Worm (Caenorhabditis elegans) whole organism, L1 larva: ENCODE measurements around the gene nuaf-3.
A peak's percentile ranks its signal among the peaks of the same experiment; 100 is the strongest.

Experiments used
- C04F5.9 ChIP-seq: sonication (generic microtip); optimal IDR thresholded peaks from 2 replicates; lab custom pipeline; 2016; ENCODE audit warnings: missing genetic modification characterization, missing compliant biosample characterization
- C16A3.4 ChIP-seq: fragments of 150-350 bp; optimal IDR thresholded peaks from 2 replicates; lab custom pipeline; 2014; ENCODE audit warnings: missing biosample characterization, missing genetic modification characterization
- F16B12.6 ChIP-seq: fragments of 150-350 bp; optimal IDR thresholded peaks from 2 replicates; lab custom pipeline; 2014; ENCODE audit warnings: missing biosample characterization, missing genetic modification characterization
- Y116A8C.19 ChIP-seq: sonication (generic microtip); optimal IDR thresholded peaks from 2 replicates; lab custom pipeline; 2016; ENCODE audit warnings: missing compliant biosample characterization, missing genetic modification characterization, borderline replicate concordance
- aha-1 ChIP-seq: fragments of 150-350 bp; optimal IDR thresholded peaks from 2 replicates; lab custom pipeline; 2014; ENCODE audit warnings: missing biosample characterization, missing genetic modification characterization
- aly-2 ChIP-seq: fragments of 150-350 bp; optimal IDR thresholded peaks from 2 replicates; lab custom pipeline; 2014; ENCODE audit warnings: missing biosample characterization, missing genetic modification characterization
- ama-1 ChIP-seq: fragments of 150-350 bp; optimal IDR thresholded peaks from 2 replicates; lab custom pipeline; 2014
- ceh-8 ChIP-seq: fragments of 200-800 bp; sonication (Bioruptor generic); optimal IDR thresholded peaks from 2 replicates; lab custom pipeline; 2018; ENCODE audit warnings: mild to moderate bottlenecking, missing genetic modification characterization, moderate library complexity, missing compliant biosample characterization
- ceh-82 ChIP-seq, 3 experiments: fragments of 150-350 bp in 1 of 3; sonication (generic microtip) in 2 of 3; optimal IDR thresholded peaks; 2 replicates each; lab custom pipeline; 2014 to 2017; ENCODE audit warnings: missing biosample characterization in 3 of 3, missing genetic modification characterization in 3 of 3
- ces-1 ChIP-seq: fragments of 150-350 bp; optimal IDR thresholded peaks from 2 replicates; lab custom pipeline; 2014; ENCODE audit warnings: missing biosample characterization, missing genetic modification reagents, missing genetic modification characterization
- dsc-1 ChIP-seq: sonication (generic microtip); optimal IDR thresholded peaks from 2 replicates; lab custom pipeline; 2016; ENCODE audit warnings: mild to moderate bottlenecking, missing genetic modification characterization, missing compliant biosample characterization
- efl-1 ChIP-seq, 4 experiments: fragments of 150-350 bp; optimal IDR thresholded peaks in 3 of 4; peaks in 1 of 4; 1 replicate in 1 of 4; 2 replicates in 3 of 4; lab custom pipeline; 2014; ENCODE audit warnings: missing biosample characterization in 2 of 4, missing genetic modification characterization in 2 of 4, missing genetic modification reagents in 2 of 4
- egl-13 ChIP-seq: sonication (generic microtip); optimal IDR thresholded peaks from 2 replicates; lab custom pipeline; 2016; ENCODE audit warnings: missing genotype, missing genetic modification reagents, missing genetic modification characterization, missing compliant biosample characterization
- elt-2 ChIP-seq: sonication (generic microtip); optimal IDR thresholded peaks from 2 replicates; lab custom pipeline; 2016; ENCODE audit warnings: missing genetic modification characterization, mild to moderate bottlenecking, inconsistent platforms, missing compliant biosample characterization, missing genetic modification reagents
- elt-3 ChIP-seq, 6 experiments: fragments of 150-350 bp in 1 of 6; sonication (generic microtip); optimal IDR thresholded peaks; 2 replicates each; lab custom pipeline; 2017 to 2018; ENCODE audit warnings: missing biosample characterization in 6 of 6, missing genetic modification characterization in 6 of 6, inconsistent platforms in 1 of 6
- ets-5 ChIP-seq: fragments of 200-800 bp; sonication (Bioruptor generic); IDR thresholded peaks from 2 replicates; pipeline ENCODE4 v1.3.6; 2022; ENCODE audit warnings: missing genetic modification characterization, missing compliant biosample characterization
- fkh-10 ChIP-seq: sonication (generic microtip); optimal IDR thresholded peaks from 2 replicates; lab custom pipeline; 2017; ENCODE audit warnings: missing biosample characterization, missing genetic modification reagents, missing genetic modification characterization
- fkh-4 ChIP-seq: sonication (generic microtip); optimal IDR thresholded peaks from 2 replicates; lab custom pipeline; 2016; ENCODE audit warnings: missing compliant biosample characterization, missing genetic modification characterization, borderline replicate concordance
- fkh-8 ChIP-seq: sonication (generic microtip); optimal IDR thresholded peaks from 2 replicates; lab custom pipeline; 2016; ENCODE audit warnings: mild to moderate bottlenecking, missing genetic modification characterization, missing compliant biosample characterization
- grh-1 ChIP-seq: fragments of 200-800 bp; sonication (Bioruptor generic); IDR thresholded peaks from 2 replicates; pipeline ENCODE4 v1.3.6; 2022; ENCODE audit warnings: missing genetic modification reagents, missing genetic modification characterization, missing compliant biosample characterization
- hpl-2 ChIP-seq: fragments of 150-350 bp; optimal IDR thresholded peaks from 2 replicates; lab custom pipeline; 2014; ENCODE audit warnings: missing biosample characterization, missing genetic modification reagents, missing genetic modification characterization
- isw-1 ChIP-seq: fragments of 200-800 bp; sonication (Bioruptor generic); IDR thresholded peaks from 2 replicates; pipeline ENCODE4 v1.3.6; 2022; ENCODE audit warnings: missing genetic modification characterization, missing compliant biosample characterization
- jun-1 ChIP-seq: fragments of 150-350 bp; optimal IDR thresholded peaks from 2 replicates; lab custom pipeline; 2014; ENCODE audit warnings: missing biosample characterization, missing genetic modification reagents, missing genetic modification characterization
- lin-15B ChIP-seq: fragments of 150-350 bp; sonication (generic microtip); optimal IDR thresholded peaks from 3 replicates; lab custom pipeline; 2014; ENCODE audit warnings: missing biosample characterization, missing genetic modification characterization
- lin-39 ChIP-seq: fragments of 150-350 bp; optimal IDR thresholded peaks from 2 replicates; lab custom pipeline; 2014; ENCODE audit warnings: missing biosample characterization, missing genetic modification reagents, missing genetic modification characterization
- lsy-2 ChIP-seq, 2 experiments: fragments of 150-350 bp; optimal IDR thresholded peaks; 2 replicates each; lab custom pipeline; 2014; ENCODE audit warnings: missing biosample characterization in 2 of 2, missing genetic modification characterization in 2 of 2
- mab-9 ChIP-seq: fragments of 200-800 bp; sonication (Bioruptor generic); IDR thresholded peaks from 2 replicates; pipeline ENCODE4 v1.3.6; 2022; ENCODE audit warnings: missing genetic modification reagents, missing genetic modification characterization, missing compliant biosample characterization
- mdl-1 ChIP-seq, 2 experiments: fragments of 150-350 bp; optimal IDR thresholded peaks; 2 replicates each; lab custom pipeline; 2014 to 2017; ENCODE audit warnings: missing biosample characterization in 2 of 2, missing genetic modification characterization in 2 of 2, inconsistent platforms in 1 of 2
- mep-1 ChIP-seq: fragments of 150-350 bp; optimal IDR thresholded peaks from 2 replicates; lab custom pipeline; 2014; ENCODE audit warnings: missing biosample characterization, missing genetic modification characterization
- nhr-11 ChIP-seq: fragments of 150-350 bp; optimal IDR thresholded peaks from 2 replicates; lab custom pipeline; 2014; ENCODE audit warnings: missing biosample characterization, missing genetic modification characterization
- nhr-19 ChIP-seq: fragments of 200-800 bp; sonication (Bioruptor generic); conservative IDR thresholded peaks from 2 replicates; pipeline ENCODE4 v1.3.6; 2022; ENCODE audit warnings: missing genetic modification characterization, missing compliant biosample characterization
- nhr-20 ChIP-seq: sonication (generic microtip); optimal IDR thresholded peaks from 2 replicates; lab custom pipeline; 2016; ENCODE audit warnings: mild to moderate bottlenecking, missing genetic modification characterization, missing compliant biosample characterization
- nhr-237 ChIP-seq: fragments of 150-350 bp; optimal IDR thresholded peaks from 2 replicates; lab custom pipeline; 2014; ENCODE audit warnings: missing biosample characterization, missing genetic modification characterization
- nhr-28 ChIP-seq: fragments of 150-350 bp; optimal IDR thresholded peaks from 2 replicates; lab custom pipeline; 2014; ENCODE audit warnings: missing biosample characterization, missing genetic modification characterization
- nhr-47 ChIP-seq: sonication (generic microtip); optimal IDR thresholded peaks from 2 replicates; lab custom pipeline; 2016; ENCODE audit warnings: mild to moderate bottlenecking, missing genetic modification characterization, moderate library complexity, missing compliant biosample characterization
- nhr-77 ChIP-seq: fragments of 150-350 bp; optimal IDR thresholded peaks from 2 replicates; lab custom pipeline; 2014; ENCODE audit warnings: missing biosample characterization, missing genetic modification characterization
- nhr-84 ChIP-seq: sonication (generic microtip); optimal IDR thresholded peaks from 2 replicates; lab custom pipeline; 2017; ENCODE audit warnings: missing biosample characterization, missing genetic modification characterization
- nhr-90 ChIP-seq: sonication (generic microtip); optimal IDR thresholded peaks from 2 replicates; lab custom pipeline; 2016; ENCODE audit warnings: mild to moderate bottlenecking, missing genetic modification characterization, missing compliant biosample characterization; ENCODE audit not compliant: poor library complexity
- pag-3 ChIP-seq: sonication (generic microtip); optimal IDR thresholded peaks from 2 replicates; lab custom pipeline; 2017; ENCODE audit warnings: missing genetic modification characterization, mild to moderate bottlenecking, missing compliant biosample characterization, antibody characterized with exemption, borderline replicate concordance; ENCODE audit not compliant: insufficient read depth
- pqm-1 ChIP-seq: sonication (generic microtip); optimal IDR thresholded peaks from 3 replicates; lab custom pipeline; 2017; ENCODE audit warnings: missing biosample characterization, missing genetic modification characterization
- snpc-4 ChIP-seq: fragments of 150-350 bp; optimal IDR thresholded peaks from 2 replicates; lab custom pipeline; 2014; ENCODE audit warnings: missing biosample characterization, missing genetic modification characterization
- sptf-1 ChIP-seq: fragments of 150-350 bp; optimal IDR thresholded peaks from 2 replicates; lab custom pipeline; 2014; ENCODE audit warnings: missing biosample characterization, missing genetic modification characterization
- sup-37 ChIP-seq: fragments of 200-800 bp; sonication (Bioruptor generic); optimal IDR thresholded peaks from 2 replicates; lab custom pipeline; 2018; ENCODE audit warnings: mild to moderate bottlenecking, missing genetic modification characterization, missing compliant biosample characterization
- tbx-2 ChIP-seq: sonication (generic microtip); optimal IDR thresholded peaks from 2 replicates; lab custom pipeline; 2016; ENCODE audit warnings: missing genetic modification characterization, missing compliant biosample characterization
- unc-130 ChIP-seq: fragments of 150-350 bp; optimal IDR thresholded peaks from 2 replicates; lab custom pipeline; 2017; ENCODE audit warnings: missing biosample characterization, missing genetic modification characterization, inconsistent platforms
- unc-62 ChIP-seq: fragments of 150-350 bp; optimal IDR thresholded peaks from 2 replicates; lab custom pipeline; 2014; ENCODE audit warnings: missing biosample characterization, missing genetic modification reagents, missing genetic modification characterization
- unc-98 ChIP-seq: fragments of 200-800 bp; sonication (Bioruptor generic); IDR thresholded peaks from 2 replicates; pipeline ENCODE4 v1.3.6; 2022; ENCODE audit warnings: missing genetic modification characterization, missing compliant biosample characterization
- xbp-1 ChIP-seq: sonication (generic microtip); optimal IDR thresholded peaks from 2 replicates; lab custom pipeline; 2016; ENCODE audit warnings: missing genetic modification characterization, missing compliant biosample characterization
- zip-4 ChIP-seq: fragments of 200-800 bp; sonication (Bioruptor generic); optimal IDR thresholded peaks from 2 replicates; lab custom pipeline; 2018; ENCODE audit warnings: mild to moderate bottlenecking, missing genetic modification characterization, moderate library complexity, missing compliant biosample characterization
- ztf-11 ChIP-seq, 2 experiments: sonication (generic microtip); optimal IDR thresholded peaks; 2 replicates each; lab custom pipeline; 2016 to 2017; ENCODE audit warnings: missing genetic modification characterization in 2 of 2, missing biosample characterization in 1 of 2, missing compliant biosample characterization in 1 of 2

The nuaf-3 gene

ce11 chrIV:11148788-11149366, 35.2 kb upstream of the nuaf-3 start (continued):
- TF ChIP-seq pag-3 (tag; lab: Kevin White, UChicago), result peak; percentile 74
- TF ChIP-seq jun-1 (tag; lab: Kevin White, UChicago), result no peak
- no peak for TF ChIP-seq unc-62 (GFP tag; lab: Kevin White, UChicago)
- TF ChIP-seq nhr-28, result no peak
- no peak for TF ChIP-seq nhr-20
- no peak for TF ChIP-seq ets-5 (GFP tag; lab: Robert Waterston, UW)
- TF ChIP-seq fkh-8 (tag; lab: Kevin White, UChicago), result peak; percentile 49
- no peak for TF ChIP-seq lsy-2 (tag; optimal IDR thresholded peaks at IDR 0.05; lab: Kevin White, UChicago)
- no peak for TF ChIP-seq nhr-90 (tag; lab: Kevin White, UChicago)
- no peak for TF ChIP-seq aly-2 (tag; lab: Kevin White, UChicago)
- TF ChIP-seq C16A3.4, result no peak
- TF ChIP-seq snpc-4, result no peak
- TF ChIP-seq nhr-11 (tag; lab: Kevin White, UChicago), result no peak
- no peak for TF ChIP-seq lin-39 (tag; lab: Kevin White, UChicago)
- TF ChIP-seq zip-4, result no peak
- no peak for TF ChIP-seq lin-15B (tag; lab: Kevin White, UChicago)
- peak; percentile 5 for TF ChIP-seq mep-1
- no peak for TF ChIP-seq Y116A8C.19 (tag; lab: Kevin White, UChicago)
- peak; percentile 4; the same call in 1 of the 2 replicates for TF ChIP-seq nhr-19 (GFP tag; lab: Robert Waterston, UW)
- no peak for TF ChIP-seq pqm-1
- TF ChIP-seq mab-9, result no peak
- TF ChIP-seq fkh-4 (tag; lab: Kevin White, UChicago), result peak; percentile 2
- TF ChIP-seq ama-1 (lab: Kevin White, UChicago), result no peak
- TF ChIP-seq fkh-10, result no peak
- TF ChIP-seq dsc-1 (tag; lab: Kevin White, UChicago), result peak; percentile 54
- no peak for TF ChIP-seq nhr-84
- no peak for TF ChIP-seq unc-130 (tag; lab: Kevin White, UChicago)
- TF ChIP-seq aha-1 (tag; lab: Kevin White, UChicago), result no peak
- no peak for TF ChIP-seq sptf-1
- no peak for TF ChIP-seq efl-1 (optimal IDR thresholded peaks at IDR 0.05; lab: Kevin White, UChicago)
- TF ChIP-seq efl-1 (GFP tag; optimal IDR thresholded peaks at IDR 0.05 in 1 of 2; lab: Kevin White, UChicago), result peak; percentile 4 to 63
- TF ChIP-seq nhr-47 (tag; lab: Kevin White, UChicago), result no peak
- no peak for TF ChIP-seq ceh-8 (GFP tag; lab: Kevin White, UChicago)

- peak; percentile 97 for TF ChIP-seq nhr-20
- TF ChIP-seq nhr-90 (tag; lab: Kevin White, UChicago), result peak; percentile 92
- peak; percentile 84 for TF ChIP-seq elt-2 (tag; lab: Kevin White, UChicago)
- TF ChIP-seq isw-1, result peak; percentile 95
- peak; percentile 37 for TF ChIP-seq sup-37 (GFP tag; lab: Kevin White, UChicago)
- TF ChIP-seq aha-1 (tag; lab: Kevin White, UChicago), result peak; percentile 37
- peak; percentile 93 for TF ChIP-seq tbx-2 (tag; lab: Kevin White, UChicago)
- peak; percentile 58 for TF ChIP-seq lin-39 (tag; lab: Kevin White, UChicago)
- peak; percentile 89 for TF ChIP-seq egl-13
- TF ChIP-seq hpl-2 (GFP tag; lab: Kevin White, UChicago), result peak; percentile 51
- peak; percentile 82 for TF ChIP-seq mab-9
- TF ChIP-seq nhr-77 (tag; lab: Kevin White, UChicago), result peak; percentile 92
- peak; percentile 73 for TF ChIP-seq F16B12.6 (tag; lab: Kevin White, UChicago)
- TF ChIP-seq fkh-10, result peak; percentile 89
- TF ChIP-seq grh-1 (GFP tag; lab: Robert Waterston, UW), result peak; percentile 84
- peak in 1 of 2 experiments; percentile 82 for TF ChIP-seq mdl-1 (tag; optimal IDR thresholded peaks at IDR 0.05; lab: Kevin White, UChicago)
- peak in 1 of 2 experiments; percentile 81 for TF ChIP-seq ztf-11 (tag; optimal IDR thresholded peaks at IDR 0.05; lab: Kevin White, UChicago)
- peak; percentile 83 for TF ChIP-seq C04F5.9 (tag; lab: Kevin White, UChicago)
- no peak; the same call in 1 of the 2 replicates for TF ChIP-seq unc-98
- peak; percentile 95 to 97 (median 97) for TF ChIP-seq ceh-82 (tag; optimal IDR thresholded peaks at IDR 0.05; lab: Kevin White, UChicago)
- TF ChIP-seq nhr-28, result no peak
- TF ChIP-seq elt-3 (tag; optimal IDR thresholded peaks at IDR 0.05; lab: Kevin White, UChicago), result peak; percentile 23 to 94 (median 83)
- TF ChIP-seq ces-1 (GFP tag; lab: Kevin White, UChicago), result no peak
- TF ChIP-seq jun-1 (tag; lab: Kevin White, UChicago), result peak; percentile 91
- TF ChIP-seq xbp-1 (tag; lab: Kevin White, UChicago), result peak; percentile 98
- TF ChIP-seq nhr-237 (tag; lab: Kevin White, UChicago), result peak; percentile 85
Measured at ce11 chrIV:11149454-11150163, 34.5 kb upstream of the nuaf-3 start, which contains the start of the genes F01G4.6 and pfd-1. Gene F01G4.6, minus strand, starts transcription at chrIV:11149504. Gene pfd-1, plus strand, starts transcription at chrIV:11150113.
